Worm (Caenorhabditis elegans): Measurements from ENCODE around the gene T21D12.14.

ce11 chrIV:293995-294700 is 6.2 kb upstream of the T21D12.14 start:
- TF ChIP-seq unc-130 (GFP tag; optimal IDR thresholded peaks at IDR 0.05), result no peak
- no peak for TF ChIP-seq ceh-62 (tag; optimal IDR thresholded peaks at IDR 0.05)
- TF ChIP-seq lsy-2 (tag; optimal IDR thresholded peaks at IDR 0.05), result no peak
- TF ChIP-seq aly-2 (tag; optimal IDR thresholded peaks at IDR 0.05), result no peak
- no peak for TF ChIP-seq nhr-77 (tag; optimal IDR thresholded peaks at IDR 0.05)
- no peak for TF ChIP-seq fkh-10 (GFP tag; optimal IDR thresholded peaks at IDR 0.05)
- no peak for TF ChIP-seq ces-1 (GFP tag; optimal IDR thresholded peaks at IDR 0.05)
- TF ChIP-seq cey-2 (tag; optimal IDR thresholded peaks at IDR 0.05; ENCODE audit: borderline replicate concordance, insufficient read depth), result no peak
- TF ChIP-seq hif-1 (tag; optimal IDR thresholded peaks at IDR 0.05), result no peak
- no peak for TF ChIP-seq ZK546.5 (tag; optimal IDR thresholded peaks at IDR 0.05)
- no peak for TF ChIP-seq jun-1 (tag; optimal IDR thresholded peaks at IDR 0.05)
